Worm (Caenorhabditis elegans) whole organism, mixed stage, embryonic: ENCODE data around the gene cnc-6.

Source experiments
- bed-3 ChIP-seq: fragments of 200-800 bp; sonication (Bioruptor generic); optimal IDR thresholded peaks from 3 replicates; lab custom pipeline; 2018; ENCODE audit warnings: mild to moderate bottlenecking, missing genetic modification characterization, moderate library complexity, missing compliant biosample characterization
- ceh-39 ChIP-seq: fragments of 150-350 bp; optimal IDR thresholded peaks from 2 replicates; lab custom pipeline; 2014; ENCODE audit warnings: missing biosample characterization, missing genetic modification characterization
- ceh-83 ChIP-seq: fragments of 200-800 bp; sonication (Bioruptor generic); optimal IDR thresholded peaks from 2 replicates; lab custom pipeline; 2018; ENCODE audit warnings: mild to moderate bottlenecking, missing genetic modification characterization, missing compliant biosample characterization
- cnd-1 ChIP-seq: fragments of 200-800 bp; sonication (Bioruptor generic); optimal IDR thresholded peaks from 2 replicates; lab custom pipeline; 2018; ENCODE audit warnings: mild to moderate bottlenecking, missing genetic modification characterization, missing compliant biosample characterization
- flh-1 ChIP-seq: fragments of 200-800 bp; sonication (Bioruptor generic); optimal IDR thresholded peaks from 2 replicates; lab custom pipeline; 2018; ENCODE audit warnings: mild to moderate bottlenecking, missing genetic modification characterization, moderate library complexity, missing compliant biosample characterization
- nhr-76 ChIP-seq: sonication (generic microtip); optimal IDR thresholded peaks from 2 replicates; lab custom pipeline; 2017; ENCODE audit warnings: missing biosample characterization, missing genetic modification characterization
- sem-2 ChIP-seq: fragments of 200-800 bp; sonication (Bioruptor generic); optimal IDR thresholded peaks from 2 replicates; lab custom pipeline; 2018; ENCODE audit warnings: mild to moderate bottlenecking, missing genetic modification characterization, missing compliant biosample characterization
- snpc-4 ChIP-seq: fragments of 150-350 bp; optimal IDR thresholded peaks from 2 replicates; lab custom pipeline; 2014; ENCODE audit warnings: missing biosample characterization, missing genetic modification characterization

The cnc-6 gene

ce11 chrIII:1807297-1807935, 44.1 kb downstream of the cnc-6 start:
- TF ChIP-seq ceh-39 (tag; lab: Kevin White, UChicago) = peak; percentile 6

- no peak for TF ChIP-seq nhr-76
- no peak for TF ChIP-seq sem-2 (GFP tag; lab: Kevin White, UChicago)
- TF ChIP-seq snpc-4 (tag; lab: Kevin White, UChicago) = no peak
- no peak for TF ChIP-seq flh-1 (GFP tag; lab: Kevin White, UChicago)
- TF ChIP-seq ceh-83 = no peak
- TF ChIP-seq bed-3 = no peak
- no peak for TF ChIP-seq cnd-1 (tag; lab: Kevin White, UChicago)
Observed at ce11 chrIII:1814285-1814684, 51.0 kb downstream of the cnc-6 start.
